Fruit fly (Drosophila melanogaster) whole organism, embryonic: ENCODE measurements around the gene Psn.

ENCODE experiments used
- BEAF-32 ChIP-seq: fragments of 200-800 bp; sonication (Bioruptor generic); optimal IDR thresholded peaks from 3 replicates; lab custom pipeline; 2017; ENCODE audit warnings: missing biosample characterization, missing genetic modification characterization, mild to moderate bottlenecking, moderate library complexity, missing genetic modification reagents
- Bdp1 ChIP-seq: fragments of 200-800 bp; sonication (Bioruptor generic); optimal IDR thresholded peaks from 3 replicates; lab custom pipeline; 2016; ENCODE audit warnings: missing biosample characterization, missing genetic modification characterization
- CG10209 ChIP-seq: fragments of 200-800 bp; sonication (Bioruptor generic); optimal IDR thresholded peaks from 3 replicates; lab custom pipeline; 2017; ENCODE audit warnings: missing biosample characterization, mild to moderate bottlenecking, missing genetic modification characterization, missing genetic modification reagents
- CG10321 ChIP-seq: fragments of 200-800 bp; sonication (Bioruptor generic); IDR thresholded peaks from 2 replicates; pipeline ENCODE4 v1.3.6; 2022; ENCODE audit warnings: missing biosample characterization, missing genetic modification characterization
- CG12071 ChIP-seq: fragments of 200-800 bp; sonication (Bioruptor generic); optimal IDR thresholded peaks from 3 replicates; lab custom pipeline; 2018; ENCODE audit warnings: missing biosample characterization, mild to moderate bottlenecking, missing genetic modification characterization
- CG12769 ChIP-seq: fragments of 200-800 bp; sonication (Bioruptor generic); optimal IDR thresholded peaks from 2 replicates; lab custom pipeline; 2019; ENCODE audit warnings: missing biosample characterization, mild to moderate bottlenecking, missing genetic modification characterization, moderate library complexity
- CG14667 ChIP-seq: fragments of 200-800 bp; sonication (Bioruptor generic); IDR thresholded peaks from 2 replicates; pipeline ENCODE4 v1.3.6; 2022; ENCODE audit warnings: missing biosample characterization, missing genetic modification characterization
- CG15696 ChIP-seq: fragments of 200-800 bp; sonication (Bioruptor generic); optimal IDR thresholded peaks from 2 replicates; lab custom pipeline; 2019; ENCODE audit warnings: missing biosample characterization, mild to moderate bottlenecking, missing genetic modification characterization, moderate library complexity
- CG17186 ChIP-seq: fragments of 200-800 bp; sonication (Bioruptor generic); optimal IDR thresholded peaks from 3 replicates; lab custom pipeline; 2017; ENCODE audit warnings: missing biosample characterization, missing genetic modification reagents, missing genetic modification characterization
- CG18262 ChIP-seq: fragments of 200-800 bp; optimal IDR thresholded peaks from 3 replicates; lab custom pipeline; 2019; ENCODE audit warnings: missing biosample characterization, mild to moderate bottlenecking, missing genetic modification characterization, moderate library complexity
- CG2875 ChIP-seq: fragments of 200-800 bp; sonication (Bioruptor generic); optimal IDR thresholded peaks from 2 replicates; lab custom pipeline; 2017; ENCODE audit warnings: missing biosample characterization, mild to moderate bottlenecking, missing genetic modification characterization, missing genetic modification reagents
- CG30431 ChIP-seq: fragments of 200-800 bp; sonication (Bioruptor generic); optimal IDR thresholded peaks from 2 replicates; lab custom pipeline; 2017; ENCODE audit warnings: missing biosample characterization, missing genetic modification characterization
- CG32767 ChIP-seq: fragments of 200-800 bp; sonication (Bioruptor generic); IDR thresholded peaks from 2 replicates; pipeline ENCODE4 v1.3.6; 2022; ENCODE audit warnings: missing biosample characterization, missing genetic modification characterization
- CG3847 ChIP-seq: fragments of 200-800 bp; sonication (Bioruptor generic); IDR thresholded peaks from 2 replicates; pipeline ENCODE4 v1.3.6; 2022; ENCODE audit warnings: missing biosample characterization, missing genetic modification characterization
- CG7963 ChIP-seq: fragments of 200-800 bp; sonication (Bioruptor generic); IDR thresholded peaks from 3 replicates; pipeline ENCODE4 v1.3.6; 2022; ENCODE audit warnings: missing biosample characterization, missing genetic modification characterization; ENCODE audit not compliant: partially characterized antibody
- CG8290 ChIP-seq, 3 experiments: fragments of 200-800 bp; sonication (Bioruptor generic); optimal IDR thresholded peaks; 2 replicates each; lab custom pipeline; 2016 to 2019; ENCODE audit warnings: missing biosample characterization in 3 of 3, missing genetic modification characterization in 3 of 3, mild to moderate bottlenecking in 2 of 3, moderate library complexity in 1 of 3
- CG9437 ChIP-seq: fragments of 200-800 bp; sonication (Bioruptor generic); optimal IDR thresholded peaks from 2 replicates; lab custom pipeline; 2018; ENCODE audit warnings: missing biosample characterization, mild to moderate bottlenecking, missing genetic modification characterization
- CG9817 ChIP-seq: fragments of 200-800 bp; sonication (Bioruptor generic); optimal IDR thresholded peaks from 2 replicates; lab custom pipeline; 2018; ENCODE audit warnings: missing biosample characterization, mild to moderate bottlenecking, missing genetic modification characterization, moderate library complexity
- D19B ChIP-seq: fragments of 200-800 bp; sonication (Bioruptor generic); optimal IDR thresholded peaks from 2 replicates; lab custom pipeline; 2017; ENCODE audit warnings: missing biosample characterization, mild to moderate bottlenecking, missing genetic modification characterization
- Dip3 ChIP-seq: fragments of 200-800 bp; sonication (Bioruptor generic); optimal IDR thresholded peaks from 3 replicates; lab custom pipeline; 2016; ENCODE audit warnings: missing biosample characterization, missing genetic modification characterization
- Dll ChIP-seq: fragments of 200-800 bp; sonication (Bioruptor generic); IDR thresholded peaks from 4 replicates; pipeline ENCODE4 v1.3.6; 2022; ENCODE audit warnings: missing biosample characterization, missing genetic modification characterization; ENCODE audit not compliant: partially characterized antibody
- Doc2 ChIP-seq: fragments of 200-800 bp; sonication (Bioruptor generic); IDR thresholded peaks from 2 replicates; pipeline ENCODE4 v1.3.6; 2022; ENCODE audit warnings: missing biosample characterization, missing genetic modification characterization
- Dref ChIP-seq: fragments of 200-800 bp; sonication (Bioruptor generic); IDR thresholded peaks from 2 replicates; pipeline ENCODE4 v1.3.6; 2022; ENCODE audit warnings: missing biosample characterization, missing genetic modification characterization
- E2f1 ChIP-seq: fragments of 200-800 bp; sonication (Bioruptor generic); IDR thresholded peaks from 2 replicates; pipeline ENCODE4 v1.3.6; 2022; ENCODE audit warnings: missing biosample characterization, missing genetic modification characterization
- Fer3 ChIP-seq: fragments of 200-800 bp; sonication (Bioruptor generic); optimal IDR thresholded peaks from 2 replicates; lab custom pipeline; 2018; ENCODE audit warnings: missing biosample characterization, mild to moderate bottlenecking, missing genetic modification characterization, moderate library complexity
- GATAe ChIP-seq: fragments of 200-800 bp; sonication (Bioruptor generic); conservative IDR thresholded peaks from 2 replicates; pipeline ENCODE4 v1.3.6; 2022; ENCODE audit warnings: missing biosample characterization, missing genetic modification characterization
- H2.0 ChIP-seq: fragments of 200-800 bp; sonication (Bioruptor generic); IDR thresholded peaks from 2 replicates; pipeline ENCODE4 v1.3.6; 2022; ENCODE audit warnings: missing biosample characterization, missing genetic modification characterization
- HLH54F ChIP-seq: fragments of 200-800 bp; sonication (Bioruptor generic); optimal IDR thresholded peaks from 3 replicates; lab custom pipeline; 2016; ENCODE audit warnings: missing biosample characterization, missing genetic modification characterization
- HmgZ ChIP-seq: fragments of 200-800 bp; sonication (Bioruptor generic); optimal IDR thresholded peaks from 2 replicates; lab custom pipeline; 2018; ENCODE audit warnings: missing biosample characterization, mild to moderate bottlenecking, missing genetic modification characterization
- Optix ChIP-seq: fragments of 200-800 bp; sonication (Bioruptor generic); IDR thresholded peaks from 3 replicates; pipeline ENCODE4 v1.3.6; 2022; ENCODE audit warnings: missing biosample characterization, missing genetic modification characterization
- Pdp1 ChIP-seq, 2 experiments: fragments of 200-800 bp; sonication (Bioruptor generic); optimal IDR thresholded peaks; 3 replicates each; lab custom pipeline; 2016; ENCODE audit warnings: missing biosample characterization in 2 of 2, missing genetic modification characterization in 2 of 2, mild to moderate bottlenecking in 1 of 2, moderate library complexity in 1 of 2
- Rx ChIP-seq: fragments of 200-800 bp; sonication (Bioruptor generic); IDR thresholded peaks from 2 replicates; pipeline ENCODE4 v1.3.6; 2022; ENCODE audit warnings: missing biosample characterization, missing genetic modification characterization
- Stat92E ChIP-seq, 3 experiments: fragments of >200 bp in 2 of 3; fragments of 200-800 bp in 1 of 3; sonication (Bioruptor generic) in 1 of 3; optimal IDR thresholded peaks; 2 replicates each; lab custom pipeline; 2017 to 2019; ENCODE audit warnings: missing biosample characterization in 3 of 3, missing genetic modification characterization in 3 of 3, mild to moderate bottlenecking in 1 of 3, moderate library complexity in 1 of 3
- az2 ChIP-seq: fragments of 200-800 bp; sonication (Bioruptor generic); optimal IDR thresholded peaks from 3 replicates; lab custom pipeline; 2016; ENCODE audit warnings: missing biosample characterization, missing genetic modification characterization
- bab2 ChIP-seq: fragments of 200-800 bp; sonication (Bioruptor generic); optimal IDR thresholded peaks from 2 replicates; lab custom pipeline; 2016; ENCODE audit warnings: missing biosample characterization, missing genetic modification characterization
- disco-r ChIP-seq: fragments of 200-800 bp; sonication (Bioruptor generic); optimal IDR thresholded peaks from 2 replicates; lab custom pipeline; 2016; ENCODE audit warnings: missing biosample characterization, missing genetic modification characterization
- h ChIP-seq: fragments of >200 bp; optimal IDR thresholded peaks from 2 replicates; lab custom pipeline; 2017
- insv ChIP-seq, 2 experiments: fragments of 200-800 bp; sonication (Bioruptor generic); optimal IDR thresholded peaks; 3 replicates each; lab custom pipeline; 2016 to 2018; ENCODE audit warnings: missing biosample characterization in 2 of 2, missing genetic modification characterization in 2 of 2
- maf-S ChIP-seq: fragments of 200-800 bp; sonication (Bioruptor generic); optimal IDR thresholded peaks from 2 replicates; lab custom pipeline; 2016; ENCODE audit warnings: missing biosample characterization, missing genetic modification characterization
- p53 ChIP-seq: fragments of 200-800 bp; sonication (Bioruptor generic); optimal IDR thresholded peaks from 2 replicates; lab custom pipeline; 2016; ENCODE audit warnings: missing biosample characterization, missing genetic modification characterization
- pzg ChIP-seq: fragments of 200-800 bp; sonication (Bioruptor generic); optimal IDR thresholded peaks from 3 replicates; lab custom pipeline; 2018; ENCODE audit warnings: missing biosample characterization, mild to moderate bottlenecking, missing genetic modification characterization, moderate library complexity
- sens ChIP-seq: fragments of 200-800 bp; sonication (Bioruptor generic); peaks from one replicate; lab custom pipeline; 2016; ENCODE audit warnings: missing biosample characterization, missing genetic modification characterization
- sens-2 ChIP-seq: fragments of 200-800 bp; sonication (Bioruptor generic); IDR thresholded peaks from 2 replicates; pipeline ENCODE4 v1.3.6; 2022; ENCODE audit warnings: missing biosample characterization, missing genetic modification characterization
- sim ChIP-seq: fragments of 200-800 bp; sonication (Bioruptor generic); IDR thresholded peaks from 2 replicates; pipeline ENCODE4 v1.3.6; 2022; ENCODE audit warnings: missing biosample characterization, missing genetic modification characterization
- vfl ChIP-seq: fragments of 200-800 bp; sonication (Bioruptor generic); optimal IDR thresholded peaks from 2 replicates; lab custom pipeline; 2016; ENCODE audit warnings: missing biosample characterization, missing genetic modification characterization
- vvl ChIP-seq: fragments of 200-800 bp; sonication (Bioruptor generic); IDR thresholded peaks from 2 replicates; pipeline ENCODE4 v1.3.6; 2022; ENCODE audit warnings: missing biosample characterization, missing genetic modification characterization
- wek ChIP-seq: fragments of 200-800 bp; sonication (Bioruptor generic); optimal IDR thresholded peaks from 3 replicates; lab custom pipeline; 2018; ENCODE audit warnings: missing biosample characterization, mild to moderate bottlenecking, missing genetic modification characterization, moderate library complexity
- yki ChIP-seq: fragments of >200 bp; optimal IDR thresholded peaks from 3 replicates; lab custom pipeline; 2018
- z ChIP-seq: fragments of 200-800 bp; sonication (Bioruptor generic); IDR thresholded peaks from 3 replicates; pipeline ENCODE4 v1.3.6; 2022; ENCODE audit warnings: missing biosample characterization, missing genetic modification characterization

Psn gene

dm6 chr3L:20452813-20453682 is 20.8 kb downstream of the Psn start, which contains the start of gene CG5199 (continued):
- peak; percentile 72 for TF ChIP-seq CG9437 (GFP tag; lab: Kevin White, UChicago)
- peak; percentile 43 for TF ChIP-seq Fer3 (tag; lab: Kevin White, UChicago)
- no peak for TF ChIP-seq h (lab: Kevin White, UChicago)
- TF ChIP-seq Rx (GFP tag; lab: Robert Waterston, UW) = peak; percentile 36; the same call in 1 of the 2 replicates
- peak; percentile 89 for TF ChIP-seq D19B
- no peak for TF ChIP-seq Optix (GFP tag; lab: Robert Waterston, UW)
- no peak for TF ChIP-seq disco-r (GFP tag; lab: Kevin White, UChicago)
- no peak for TF ChIP-seq CG12769 (tag; lab: Kevin White, UChicago)
- TF ChIP-seq HLH54F (GFP tag; lab: Kevin White, UChicago) = peak; percentile 25
- peak; percentile 87 for TF ChIP-seq CG18262 (tag; lab: Kevin White, UChicago)
- TF ChIP-seq az2 (GFP tag; lab: Kevin White, UChicago) = peak; percentile 46
- no peak for TF ChIP-seq GATAe (GFP tag; lab: Robert Waterston, UW)
- TF ChIP-seq z (GFP tag; lab: Robert Waterston, UW) = no peak
- peak; percentile 79 for TF ChIP-seq CG9817 (tag; lab: Kevin White, UChicago)
- TF ChIP-seq Dll = peak; percentile 83
- peak; percentile 75 for TF ChIP-seq CG15696 (tag; lab: Kevin White, UChicago)
- peak in 1 of 2 experiments; percentile 56 for TF ChIP-seq Pdp1 (GFP tag; optimal IDR thresholded peaks at IDR 0.05; lab: Kevin White, UChicago)
- TF ChIP-seq CG8290 (GFP tag; optimal IDR thresholded peaks at IDR 0.05; lab: Kevin White, UChicago) = peak; percentile 30
- TF ChIP-seq CG8290 (tag; optimal IDR thresholded peaks at IDR 0.05; lab: Kevin White, UChicago) = no peak
- TF ChIP-seq vvl = peak; percentile 65
- peak; percentile 46; the same call in 1 of the 2 replicates for TF ChIP-seq H2.0 (GFP tag; lab: Robert Waterston, UW)
- TF ChIP-seq CG2875 (GFP tag; lab: Kevin White, UChicago) = peak; percentile 43
- TF ChIP-seq CG10321 (GFP tag; lab: Robert Waterston, UW) = no peak
- TF ChIP-seq HmgZ (tag; lab: Kevin White, UChicago) = no peak
- peak; percentile 35 for TF ChIP-seq bab2
- no peak for TF ChIP-seq Bdp1 (GFP tag; lab: Kevin White, UChicago)
- TF ChIP-seq CG17186 (GFP tag; lab: Kevin White, UChicago) = peak; percentile 41
- no peak for TF ChIP-seq CG12071 (GFP tag; lab: Kevin White, UChicago)
- peak; percentile 64; the same call in 1 of the 2 replicates for TF ChIP-seq CG3847
- peak; percentile 41 for TF ChIP-seq pzg (GFP tag; lab: Kevin White, UChicago)
- TF ChIP-seq sens = peak; percentile 81
- peak; percentile 24 for TF ChIP-seq Dip3 (GFP tag; lab: Kevin White, UChicago)
- no peak for TF ChIP-seq p53 (GFP tag; lab: Kevin White, UChicago)
- peak; percentile 4 for TF ChIP-seq maf-S (GFP tag; lab: Kevin White, UChicago)
- TF ChIP-seq CG32767 = peak; percentile 49; the same call in 1 of the 2 replicates
- TF ChIP-seq insv (GFP tag; optimal IDR thresholded peaks at IDR 0.05; lab: Kevin White, UChicago) = peak in 1 of 2 experiments; percentile 44
- TF ChIP-seq yki (lab: Kevin White, UChicago) = no peak
- peak; percentile 59; the same call in 2 of the 3 replicates for TF ChIP-seq CG7963 (GFP tag; lab: Robert Waterston, UW)
- no peak for TF ChIP-seq vfl (GFP tag; lab: Kevin White, UChicago)
- TF ChIP-seq sens-2 = no peak
- TF ChIP-seq Dref (GFP tag; lab: Robert Waterston, UW) = peak; percentile 26; the same call in 1 of the 2 replicates
- TF ChIP-seq CG14667 (GFP tag; lab: Robert Waterston, UW) = peak; percentile 60
- peak; percentile 82 for TF ChIP-seq BEAF-32
- no peak for TF ChIP-seq Doc2
- peak; percentile 64 for TF ChIP-seq E2f1
- TF ChIP-seq CG30431 (GFP tag; lab: Kevin White, UChicago) = peak; percentile 42
- no peak for TF ChIP-seq wek (GFP tag; lab: Kevin White, UChicago)
- no peak for TF ChIP-seq Stat92E (GFP tag; optimal IDR thresholded peaks at IDR 0.05; lab: Kevin White, UChicago)
- TF ChIP-seq CG10209 (GFP tag; lab: Kevin White, UChicago) = peak; percentile 74
- no peak for TF ChIP-seq sim (GFP tag; lab: Robert Waterston, UW)
